Worm (Caenorhabditis elegans): ENCODE results near the gene H18N23.2.

H18N23.2 gene

DNA sequence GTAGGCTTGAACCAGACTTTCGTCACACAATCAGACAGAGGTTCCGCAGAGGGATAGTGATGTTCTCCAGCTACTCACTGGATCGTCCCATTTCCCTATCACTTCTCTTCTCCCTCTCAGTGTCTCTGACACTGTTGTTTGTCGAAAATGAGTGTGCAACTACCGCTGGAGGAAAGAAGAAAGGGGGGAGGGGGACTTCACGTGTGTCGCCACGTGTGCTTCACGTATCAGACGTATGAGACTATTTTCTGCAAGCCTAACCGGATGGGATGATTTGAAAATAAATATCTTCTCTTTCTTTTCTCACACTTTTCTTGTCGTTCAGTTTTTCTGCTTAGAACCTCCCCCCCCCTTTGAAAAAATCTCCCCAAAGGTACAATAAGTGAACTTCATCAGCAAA, at the start of gene H18N23.2:
Gene H18N23.2 (minus strand): TSS at position 82 of the 400 bp plus-strand sequence.
- TF ChIP-seq tbx-11 (GFP tag; IDR thresholded peaks at IDR 0.05) (no peak), sea-1 (GFP tag; conservative IDR thresholded peaks at IDR 0.05) (no peak), ama-1 (optimal IDR thresholded peaks at IDR 0.05) (no peak), hmg-4 (GFP tag; optimal IDR thresholded peaks at IDR 0.05) (peak; percentile 27), aly-1 (tag; optimal IDR thresholded peaks at IDR 0.05) (no peak), ceh-36 (tag; optimal IDR thresholded peaks at IDR 0.05) (no peak)

DNA sequence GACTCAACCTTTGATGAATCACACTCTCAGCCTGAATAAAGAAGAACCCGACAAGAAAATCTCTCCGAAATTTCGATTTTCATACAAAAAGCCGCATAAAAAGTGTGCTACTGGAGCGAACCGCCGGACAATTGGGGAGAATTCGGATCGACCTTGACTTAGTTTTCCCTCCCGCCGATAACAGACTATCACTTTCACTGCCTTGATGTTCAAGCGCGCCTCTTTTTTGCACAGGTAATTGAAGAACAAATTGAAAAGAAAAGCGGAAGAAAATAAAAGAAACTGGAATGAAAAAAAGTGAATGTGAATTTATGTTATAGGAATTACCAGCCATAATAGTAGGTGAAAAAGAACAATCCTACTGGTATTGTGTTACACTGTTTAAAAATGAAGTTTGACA, 45.3 kb upstream of the H18N23.2 start:
- no peak for TF ChIP-seq ama-1 (optimal IDR thresholded peaks at IDR 0.05)
- no peak for TF ChIP-seq hnd-1 (tag; optimal IDR thresholded peaks at IDR 0.05)
- no peak for TF ChIP-seq ets-7 (tag; optimal IDR thresholded peaks at IDR 0.05)
- TF ChIP-seq tbx-11 (GFP tag; IDR thresholded peaks at IDR 0.05) = no peak
- no peak for TF ChIP-seq scrt-1 (GFP tag; IDR thresholded peaks at IDR 0.05)
- no peak for TF ChIP-seq B0310.2 (tag; optimal IDR thresholded peaks at IDR 0.05)

DNA sequence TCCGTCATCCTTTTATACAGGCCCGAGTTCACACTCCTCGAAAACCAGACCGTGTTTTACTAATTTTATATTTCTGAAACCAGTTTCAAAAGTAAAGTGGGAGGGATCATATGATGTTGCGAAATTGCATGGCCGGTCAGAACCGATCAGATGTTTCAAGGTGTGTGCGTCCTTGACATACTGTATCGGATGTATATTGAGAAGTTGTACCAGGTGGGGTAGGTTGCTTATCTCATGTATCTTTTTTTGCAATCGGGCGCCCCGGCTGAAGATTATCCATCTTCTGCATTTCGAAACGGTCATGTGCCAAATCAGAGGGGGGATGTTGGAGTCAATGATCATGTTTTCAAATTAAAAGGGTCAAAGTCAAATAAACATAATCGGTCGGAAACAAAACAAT, 44.1 kb upstream of the H18N23.2 start, which contains the start of gene T23E7.6:
Gene T23E7.6 (minus strand): TSS at position 45 of the 400 bp plus-strand sequence.
- TF ChIP-seq tra-4 (tag; optimal IDR thresholded peaks at IDR 0.05) (no peak), hmg-4 (GFP tag; optimal IDR thresholded peaks at IDR 0.05) (no peak), ceh-13 (GFP tag; optimal IDR thresholded peaks at IDR 0.05) (no peak), pes-1 (GFP tag; IDR thresholded peaks at IDR 0.05) (no peak), F13C5.2 (tag; optimal IDR thresholded peaks at IDR 0.05) (no peak)

DNA sequence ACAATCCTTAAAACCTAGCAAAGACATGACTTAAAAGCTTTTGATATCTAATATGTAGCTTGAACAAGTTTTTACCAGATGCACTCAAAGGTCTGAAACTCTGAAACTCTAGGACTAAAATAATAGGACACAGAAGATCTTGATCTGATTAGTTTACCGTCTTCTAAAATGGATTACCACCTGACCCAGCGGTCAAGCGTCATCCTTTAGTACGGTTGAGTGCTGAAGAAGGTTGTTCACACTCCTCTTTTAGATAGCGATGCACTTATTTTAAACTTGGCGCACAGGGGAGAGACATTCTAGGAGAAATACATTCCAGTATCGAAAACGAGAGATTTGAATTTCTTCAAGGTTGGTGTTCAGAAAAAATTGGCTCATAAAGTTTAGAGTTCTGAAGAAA, 43.0 kb upstream of the H18N23.2 start:
- no peak for TF ChIP-seq scrt-1 (GFP tag; IDR thresholded peaks at IDR 0.05)
- TF ChIP-seq tbx-37 (GFP tag; conservative IDR thresholded peaks at IDR 0.05) = no peak
- no peak for TF ChIP-seq pes-1 (GFP tag; IDR thresholded peaks at IDR 0.05)
- TF ChIP-seq ceh-13 (GFP tag; optimal IDR thresholded peaks at IDR 0.05) = no peak

DNA sequence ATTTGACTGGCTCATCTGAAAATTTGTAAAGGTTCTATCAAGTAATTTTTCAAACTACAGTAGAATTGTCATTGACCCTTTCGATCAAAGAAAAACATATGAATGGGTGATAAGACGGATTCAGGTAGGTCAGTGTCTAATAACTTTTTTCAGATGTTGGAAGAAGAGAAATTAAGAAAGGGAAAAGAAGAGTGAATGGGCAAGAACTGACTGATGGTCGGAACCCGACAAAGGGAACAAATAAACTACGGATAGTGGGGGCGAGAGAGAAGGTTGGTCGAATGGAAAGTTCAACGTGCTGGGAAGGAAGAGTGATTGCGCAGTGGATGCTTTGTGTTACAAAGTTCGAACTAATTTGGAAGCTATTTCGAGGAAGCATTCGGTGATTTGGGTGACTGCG, 41.6 kb upstream of the H18N23.2 start:
- TF ChIP-seq flt-1 (GFP tag; IDR thresholded peaks at IDR 0.05) = no peak
- no peak for TF ChIP-seq ama-1 (optimal IDR thresholded peaks at IDR 0.05)
- TF ChIP-seq aly-1 (tag; optimal IDR thresholded peaks at IDR 0.05) = no peak
- TF ChIP-seq hnd-1 (tag; optimal IDR thresholded peaks at IDR 0.05) = no peak
- TF ChIP-seq scrt-1 (GFP tag; IDR thresholded peaks at IDR 0.05) = no peak
- TF ChIP-seq tbx-11 (GFP tag; IDR thresholded peaks at IDR 0.05) = no peak

DNA sequence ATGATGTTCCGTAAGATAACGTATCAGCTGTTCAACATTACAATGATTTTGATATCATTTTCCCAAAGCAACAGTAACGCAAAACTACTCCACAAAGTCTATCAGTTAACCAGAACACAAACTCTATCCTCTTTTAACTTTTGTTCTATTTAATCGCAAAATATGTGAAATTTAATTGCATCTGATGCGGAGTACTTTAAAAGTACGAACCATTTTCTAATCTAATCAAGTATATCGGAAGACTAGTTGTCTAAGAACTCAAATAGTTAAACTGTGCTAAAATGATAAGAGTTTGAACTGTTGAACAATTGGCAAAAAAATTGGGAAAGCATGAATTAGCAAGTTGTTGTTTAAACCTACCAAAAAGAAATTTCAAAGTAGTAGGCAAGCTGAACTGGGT, 40.9 kb upstream of the H18N23.2 start:
- TF ChIP-seq ceh-13 (GFP tag; optimal IDR thresholded peaks at IDR 0.05) = no peak
- no peak for TF ChIP-seq flt-1 (GFP tag; IDR thresholded peaks at IDR 0.05)
- TF ChIP-seq sea-1 (GFP tag; conservative IDR thresholded peaks at IDR 0.05) = no peak
- TF ChIP-seq scrt-1 (GFP tag; IDR thresholded peaks at IDR 0.05) = no peak
- no peak for TF ChIP-seq F13C5.2 (tag; optimal IDR thresholded peaks at IDR 0.05)
- TF ChIP-seq tra-4 (tag; optimal IDR thresholded peaks at IDR 0.05) = no peak
- TF ChIP-seq tbx-37 (GFP tag; conservative IDR thresholded peaks at IDR 0.05) = no peak
- TF ChIP-seq pes-1 (GFP tag; IDR thresholded peaks at IDR 0.05) = no peak
- no peak for TF ChIP-seq aly-1 (tag; optimal IDR thresholded peaks at IDR 0.05)
- no peak for TF ChIP-seq hmg-4 (GFP tag; optimal IDR thresholded peaks at IDR 0.05)
- TF ChIP-seq hnd-1 (tag; optimal IDR thresholded peaks at IDR 0.05) = no peak
- TF ChIP-seq ama-1 (optimal IDR thresholded peaks at IDR 0.05) = no peak
- TF ChIP-seq tbx-11 (GFP tag; IDR thresholded peaks at IDR 0.05) = no peak

DNA sequence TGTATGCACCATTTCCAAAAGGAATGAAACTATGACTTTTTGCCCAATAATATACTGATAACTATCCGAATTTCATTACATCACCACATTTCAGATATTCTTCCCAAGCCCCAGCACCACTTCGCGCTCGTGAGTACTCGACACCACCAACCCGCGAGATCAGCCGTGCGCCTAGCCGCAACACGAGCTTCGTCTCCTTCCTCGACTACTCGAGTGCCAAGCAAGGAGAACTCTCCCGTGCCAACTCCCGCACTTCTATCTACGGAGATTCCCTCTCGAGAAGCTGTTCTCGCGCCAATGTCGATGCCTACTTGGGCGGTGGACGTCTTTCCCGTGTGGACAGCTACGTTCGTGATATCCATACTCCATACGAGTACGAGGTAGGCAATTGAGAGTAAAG, 36.0 kb upstream of the H18N23.2 start:
- no peak for TF ChIP-seq sea-1 (GFP tag; conservative IDR thresholded peaks at IDR 0.05)
- no peak for TF ChIP-seq pes-1 (GFP tag; IDR thresholded peaks at IDR 0.05)
- TF ChIP-seq ceh-36 (tag; optimal IDR thresholded peaks at IDR 0.05) = no peak
- no peak for TF ChIP-seq hmg-4 (GFP tag; optimal IDR thresholded peaks at IDR 0.05)
- TF ChIP-seq F13C5.2 (tag; optimal IDR thresholded peaks at IDR 0.05) = no peak
- no peak for TF ChIP-seq B0310.2 (tag; optimal IDR thresholded peaks at IDR 0.05)
- no peak for TF ChIP-seq tbx-11 (GFP tag; IDR thresholded peaks at IDR 0.05)
- TF ChIP-seq ceh-13 (GFP tag; optimal IDR thresholded peaks at IDR 0.05) = no peak
- no peak for TF ChIP-seq aly-1 (tag; optimal IDR thresholded peaks at IDR 0.05)
- no peak for TF ChIP-seq tra-4 (tag; optimal IDR thresholded peaks at IDR 0.05)
- TF ChIP-seq hnd-1 (tag; optimal IDR thresholded peaks at IDR 0.05) = no peak
- TF ChIP-seq tbx-37 (GFP tag; conservative IDR thresholded peaks at IDR 0.05) = no peak
- no peak for TF ChIP-seq scrt-1 (GFP tag; IDR thresholded peaks at IDR 0.05)
- no peak for TF ChIP-seq flt-1 (GFP tag; IDR thresholded peaks at IDR 0.05)
- TF ChIP-seq ets-7 (tag; optimal IDR thresholded peaks at IDR 0.05) = no peak
- no peak for TF ChIP-seq hmbx-1 (tag; optimal IDR thresholded peaks at IDR 0.05)

DNA sequence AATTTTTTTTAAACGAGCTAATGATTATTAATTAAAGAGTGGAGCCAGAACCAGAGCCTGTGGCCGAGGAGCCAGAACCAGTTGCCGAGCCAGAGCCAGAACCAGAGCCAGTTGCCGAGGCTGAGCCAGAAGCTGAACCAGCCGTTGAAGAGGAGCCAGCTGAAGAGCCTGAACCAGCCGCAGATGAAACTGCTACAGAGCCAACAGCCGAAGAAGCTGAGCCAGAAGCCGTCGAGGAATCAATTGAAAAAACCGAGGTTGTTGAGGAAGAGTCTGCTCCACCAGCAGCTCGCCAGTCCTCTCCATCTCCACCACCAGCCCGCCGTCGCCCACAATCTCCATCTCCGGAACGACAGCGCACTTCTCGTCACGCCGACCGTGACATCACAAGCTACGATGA, 35.1 kb upstream of the H18N23.2 start:
- TF ChIP-seq hmbx-1 (tag; optimal IDR thresholded peaks at IDR 0.05) (no peak), ceh-13 (GFP tag; optimal IDR thresholded peaks at IDR 0.05) (no peak), F13C5.2 (tag; optimal IDR thresholded peaks at IDR 0.05) (no peak), pes-1 (GFP tag; IDR thresholded peaks at IDR 0.05) (no peak), tbx-11 (GFP tag; IDR thresholded peaks at IDR 0.05) (no peak), aly-1 (tag; optimal IDR thresholded peaks at IDR 0.05) (no peak), B0310.2 (tag; optimal IDR thresholded peaks at IDR 0.05) (no peak), ceh-36 (tag; optimal IDR thresholded peaks at IDR 0.05) (no peak), sea-1 (GFP tag; conservative IDR thresholded peaks at IDR 0.05) (no peak), hnd-1 (tag; optimal IDR thresholded peaks at IDR 0.05) (no peak), tra-4 (tag; optimal IDR thresholded peaks at IDR 0.05) (no peak), ama-1 (optimal IDR thresholded peaks at IDR 0.05) (no peak), scrt-1 (GFP tag; IDR thresholded peaks at IDR 0.05) (no peak), tbx-37 (GFP tag; conservative IDR thresholded peaks at IDR 0.05) (no peak), hmg-4 (GFP tag; optimal IDR thresholded peaks at IDR 0.05) (no peak), ets-7 (tag; optimal IDR thresholded peaks at IDR 0.05) (no peak)

DNA sequence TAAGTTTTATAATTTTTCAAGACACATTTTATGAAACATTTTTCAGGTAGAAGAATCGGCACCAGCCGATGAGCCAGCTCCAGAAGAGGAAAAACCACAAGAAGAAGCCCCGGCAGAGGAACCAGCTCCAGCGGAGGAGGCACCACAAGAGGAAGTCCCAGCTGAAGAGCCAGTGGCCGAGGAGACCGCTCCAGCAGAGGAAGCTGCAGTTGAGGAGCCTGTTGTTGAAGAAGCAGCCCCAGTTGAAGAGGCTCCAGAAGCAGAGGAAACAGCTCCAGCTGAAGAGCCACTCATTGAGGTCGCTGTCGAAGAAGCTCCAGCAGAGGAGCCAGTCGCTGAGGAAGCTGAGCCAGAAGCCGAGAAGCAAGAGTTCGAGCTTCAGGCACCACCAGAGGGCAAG, 33.6 kb upstream of the H18N23.2 start:
- TF ChIP-seq hmbx-1 (tag; optimal IDR thresholded peaks at IDR 0.05) (no peak), sea-1 (GFP tag; conservative IDR thresholded peaks at IDR 0.05) (no peak), hmg-4 (GFP tag; optimal IDR thresholded peaks at IDR 0.05) (no peak), flt-1 (GFP tag; IDR thresholded peaks at IDR 0.05) (no peak), ceh-13 (GFP tag; optimal IDR thresholded peaks at IDR 0.05) (no peak), ama-1 (optimal IDR thresholded peaks at IDR 0.05) (no peak), F13C5.2 (tag; optimal IDR thresholded peaks at IDR 0.05) (no peak), ets-7 (tag; optimal IDR thresholded peaks at IDR 0.05) (no peak), tra-4 (tag; optimal IDR thresholded peaks at IDR 0.05) (no peak), pes-1 (GFP tag; IDR thresholded peaks at IDR 0.05) (no peak), tbx-11 (GFP tag; IDR thresholded peaks at IDR 0.05) (no peak), ceh-36 (tag; optimal IDR thresholded peaks at IDR 0.05) (no peak)
